Worm (Caenorhabditis elegans) whole organism, L4 larva: ENCODE data around the gene pbs-1.

ENCODE experiments used
- ces-1 ChIP-seq: fragments of 150-350 bp; sonication (generic microtip); optimal IDR thresholded peaks from 4 replicates; lab custom pipeline; 2014; ENCODE audit warnings: missing biosample characterization, missing genetic modification reagents, missing genetic modification characterization
- lin-39 ChIP-seq: fragments of 150-350 bp; optimal IDR thresholded peaks from 2 replicates; lab custom pipeline; 2014; ENCODE audit warnings: missing biosample characterization, missing genetic modification reagents, missing genetic modification characterization
- nhr-237 ChIP-seq: sonication (generic microtip); optimal IDR thresholded peaks from 2 replicates; lab custom pipeline; 2017; ENCODE audit warnings: missing biosample characterization, missing genetic modification characterization

DNA sequence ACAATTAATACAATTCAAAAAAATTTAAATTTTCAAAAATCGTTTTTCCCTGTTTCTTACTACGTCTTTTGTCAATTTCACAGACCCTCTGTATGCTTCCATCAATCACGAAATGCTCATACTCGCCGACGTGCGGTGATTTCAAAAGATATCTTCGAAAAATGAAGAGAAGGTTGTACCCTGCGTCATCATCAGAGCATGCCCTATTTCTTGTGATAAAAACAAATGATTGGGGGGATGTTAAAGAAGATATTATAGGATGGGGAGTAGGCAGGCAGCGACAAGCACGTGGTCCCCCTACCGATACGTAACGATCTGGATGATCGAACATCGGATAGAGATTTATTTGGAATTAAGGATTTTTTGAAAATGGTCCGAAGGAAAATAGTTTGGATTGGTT, 49.0 kb upstream of the pbs-1 start:
- TF ChIP-seq lin-39 (tag; lab: Kevin White, UChicago) (no peak), nhr-237 (no peak), ces-1 (no peak)
